Worm (Caenorhabditis elegans): ENCODE results near the gene F10E7.6.

The F10E7.6 gene

DNA sequence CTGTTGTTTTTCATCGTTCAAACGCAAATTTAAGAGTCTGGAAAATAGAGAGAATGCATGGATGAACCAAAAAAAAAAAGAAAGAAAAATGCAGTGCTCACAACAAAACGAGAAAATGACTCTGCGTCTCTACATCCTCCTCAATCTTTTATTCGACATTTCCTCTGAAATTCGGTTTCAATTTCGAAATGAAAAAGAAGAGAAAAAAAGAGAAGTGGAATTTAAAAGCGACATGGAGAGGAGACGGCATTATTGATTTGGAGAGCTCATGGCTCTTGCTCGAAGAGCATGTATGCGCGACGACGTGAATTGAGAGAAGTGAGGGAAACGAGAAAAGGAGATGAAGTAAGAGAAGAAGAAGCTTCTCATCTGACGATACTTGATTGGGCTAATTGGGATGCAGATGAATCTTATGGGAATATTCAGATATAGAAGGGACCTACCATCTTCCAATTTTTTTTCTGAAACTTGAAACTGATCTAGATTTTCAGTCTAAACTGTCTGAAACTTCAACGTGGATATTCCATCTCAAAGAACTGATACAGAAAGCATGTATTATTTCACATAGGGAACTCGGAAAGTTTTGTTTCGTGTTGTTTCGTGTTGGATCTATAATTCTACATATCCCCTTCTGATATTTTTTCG is 1.7 kb upstream of the F10E7.6 start:
- peak; percentile 25 for TF ChIP-seq unc-42 (tag; optimal IDR thresholded peaks at IDR 0.05)
- TF ChIP-seq ceh-48 (tag; optimal IDR thresholded peaks at IDR 0.05) = peak; percentile 66
- no peak for TF ChIP-seq sdc-2 (tag; optimal IDR thresholded peaks at IDR 0.05)

DNA sequence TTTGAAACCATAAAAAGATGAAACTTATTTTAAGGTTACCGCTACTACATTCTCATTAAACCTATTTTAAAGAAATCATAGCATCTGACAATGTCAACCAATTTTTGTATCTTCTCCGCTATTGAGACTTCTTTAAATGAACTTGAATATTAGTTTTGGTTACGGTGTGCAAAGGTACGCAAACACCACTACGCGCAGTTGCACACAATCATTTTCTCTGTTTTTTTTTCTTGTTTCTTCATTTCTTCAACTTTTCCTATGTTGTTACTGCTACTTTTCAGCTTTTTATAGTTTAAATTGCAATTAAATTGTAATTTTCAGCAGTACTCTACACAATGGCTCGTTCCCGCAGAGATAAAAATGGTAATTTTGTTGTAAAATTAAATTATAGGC is 1.2 kb upstream of the F10E7.6 start, which contains the start of gene F10E7.5:
Gene F10E7.5 (plus strand): TSS at position 322 of the 393 bp plus-strand sequence.
- TF ChIP-seq unc-42 (tag; optimal IDR thresholded peaks at IDR 0.05) (peak; percentile 77), tbx-7 (tag; optimal IDR thresholded peaks at IDR 0.05) (no peak), pat-9 (tag; optimal IDR thresholded peaks at IDR 0.05) (no peak), nfya-1 (tag; optimal IDR thresholded peaks at IDR 0.05) (peak; percentile 45), ceh-30 (tag; optimal IDR thresholded peaks at IDR 0.05) (peak; percentile 21), unc-55 (GFP tag; optimal IDR thresholded peaks at IDR 0.05) (peak; percentile 43), lin-11 (tag; optimal IDR thresholded peaks at IDR 0.05) (no peak), ahr-1 (tag; optimal IDR thresholded peaks at IDR 0.05) (no peak)

DNA sequence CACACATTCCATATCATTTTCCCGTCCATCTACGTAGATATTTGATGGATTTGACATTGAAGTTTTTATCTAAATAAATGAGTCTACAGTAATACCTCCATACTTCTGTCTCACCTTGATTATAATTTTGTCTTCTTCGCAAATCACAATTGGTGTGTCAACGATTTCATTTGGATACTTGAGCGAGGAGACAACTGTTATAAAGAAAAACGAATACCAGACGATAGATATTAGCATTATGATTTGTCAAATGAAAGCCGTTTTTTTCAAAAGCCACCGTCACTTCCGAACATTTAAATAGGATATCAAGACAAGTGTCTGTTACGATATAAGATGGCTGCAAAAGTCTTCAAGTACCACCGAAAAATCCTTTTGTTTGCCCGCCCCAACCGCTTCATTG is 2.8 kb downstream of the F10E7.6 start, which contains the start of gene cutl-5:
Gene cutl-5 (minus strand): TSS at position 269 of the 400 bp plus-strand sequence.
- TF ChIP-seq hlh-15 (tag; optimal IDR thresholded peaks at IDR 0.05) (no peak), rnt-1 (tag; optimal IDR thresholded peaks at IDR 0.05) (no peak), ahr-1 (tag; optimal IDR thresholded peaks at IDR 0.05) (no peak), ref-2 (tag; optimal IDR thresholded peaks at IDR 0.05) (no peak), che-1 (tag; optimal IDR thresholded peaks at IDR 0.05) (no peak), ceh-34 (tag; optimal IDR thresholded peaks at IDR 0.05) (no peak), F13H6.1 (tag; optimal IDR thresholded peaks at IDR 0.05) (no peak), hlh-13 (GFP tag; optimal IDR thresholded peaks at IDR 0.05) (no peak), nhr-11 (tag; optimal IDR thresholded peaks at IDR 0.05) (no peak), Y22D7AL.16 (tag; optimal IDR thresholded peaks at IDR 0.05) (no peak)

DNA sequence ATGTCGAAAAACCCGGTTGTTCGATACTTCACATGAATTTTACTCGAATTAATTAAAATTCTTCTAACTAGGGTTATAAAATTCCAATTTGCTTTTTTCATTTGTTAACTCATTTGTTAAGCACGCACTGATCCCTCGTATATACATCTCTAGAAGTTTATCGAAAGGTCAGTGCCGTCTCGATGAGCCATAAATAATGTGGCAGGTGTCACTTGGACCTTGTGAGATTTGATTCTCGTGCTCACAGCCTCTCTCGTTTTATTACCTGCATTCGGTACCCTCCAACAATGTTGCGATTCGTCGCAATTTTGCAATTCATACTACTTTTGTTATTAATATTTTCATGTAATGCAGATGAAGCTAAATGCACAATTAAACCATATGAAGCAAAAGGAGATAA is 3.5 kb downstream of the F10E7.6 start, which contains the start of gene spon-1:
Gene spon-1 (plus strand): TSS at position 208 of the 400 bp plus-strand sequence.
- TF ChIP-seq ceh-24 (tag; optimal IDR thresholded peaks at IDR 0.05) (no peak), unc-55 (GFP tag; optimal IDR thresholded peaks at IDR 0.05) (peak; percentile 54)

DNA sequence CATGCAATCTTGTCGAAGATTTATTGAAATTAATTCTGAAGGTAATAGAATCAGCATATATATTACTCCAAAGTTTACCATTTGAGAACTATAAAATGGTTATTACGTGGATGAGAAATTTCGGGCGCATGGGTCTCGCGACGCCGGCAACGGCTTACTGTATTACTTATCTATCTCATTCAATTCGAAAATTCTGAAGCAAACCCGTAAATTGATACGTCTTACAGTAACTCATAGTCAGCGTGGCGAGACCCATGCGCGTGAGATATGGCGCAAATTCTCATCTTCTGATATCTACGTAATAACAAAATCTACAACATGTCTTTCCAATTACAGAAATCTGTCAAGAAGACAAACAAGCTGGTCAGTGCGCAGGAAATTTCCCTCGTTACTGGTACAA is 6.6 kb downstream of the F10E7.6 start:
- TF ChIP-seq unc-86 (tag; optimal IDR thresholded peaks at IDR 0.05) (no peak), ets-4 (tag; optimal IDR thresholded peaks at IDR 0.05) (no peak), unc-55 (GFP tag; optimal IDR thresholded peaks at IDR 0.05) (no peak), ref-2 (tag; optimal IDR thresholded peaks at IDR 0.05) (no peak), lim-6 (tag; optimal IDR thresholded peaks at IDR 0.05) (no peak), ahr-1 (tag; optimal IDR thresholded peaks at IDR 0.05) (no peak), sox-4 (tag; optimal IDR thresholded peaks at IDR 0.05) (no peak), pha-4 (tag; optimal IDR thresholded peaks at IDR 0.05) (no peak), nfya-1 (tag; optimal IDR thresholded peaks at IDR 0.05) (no peak), npax-4 (tag; optimal IDR thresholded peaks at IDR 0.05) (no peak), hlh-15 (tag; optimal IDR thresholded peaks at IDR 0.05) (no peak), elt-4 (tag; optimal IDR thresholded peaks at IDR 0.05) (no peak)

DNA sequence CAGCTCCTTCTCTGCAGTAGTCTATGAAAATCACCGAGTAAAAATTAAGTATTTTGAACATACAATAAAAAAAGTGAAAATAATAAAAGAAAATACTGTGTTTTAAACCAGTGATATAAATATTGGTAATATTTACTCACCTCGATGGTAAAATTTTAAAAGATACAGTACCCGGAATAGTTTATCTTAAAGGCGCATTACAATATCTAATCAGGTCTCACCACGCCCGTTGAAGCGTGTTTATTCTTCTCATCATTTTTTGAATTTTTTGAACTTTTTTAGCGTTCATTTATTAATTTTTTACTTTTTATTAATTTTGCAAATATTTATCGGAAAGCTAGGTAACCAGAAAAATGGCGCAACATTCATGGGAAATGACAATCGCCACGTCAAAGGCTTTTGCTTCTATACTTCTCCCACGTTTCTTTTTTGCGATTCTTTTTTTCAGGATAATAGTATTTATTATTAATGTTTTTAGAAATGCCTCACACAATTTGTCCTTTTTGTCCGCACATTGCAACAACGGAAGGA is 8.9 kb downstream of the F10E7.6 start, which contains the start of gene F10E7.2:
Gene F10E7.2 (plus strand): TSS at position 481 of the 531 bp plus-strand sequence.
- TF ChIP-seq lim-6 (tag; optimal IDR thresholded peaks at IDR 0.05) (no peak), fkh-6 (tag; optimal IDR thresholded peaks at IDR 0.05) (no peak), tbx-2 (tag; optimal IDR thresholded peaks at IDR 0.05) (no peak), ztf-16 (tag; optimal IDR thresholded peaks at IDR 0.05) (no peak), elt-4 (tag; optimal IDR thresholded peaks at IDR 0.05) (no peak), che-1 (tag; optimal IDR thresholded peaks at IDR 0.05) (no peak), sox-4 (tag; optimal IDR thresholded peaks at IDR 0.05) (no peak), dve-1 (tag; optimal IDR thresholded peaks at IDR 0.05) (no peak), ceh-2 (tag; optimal IDR thresholded peaks at IDR 0.05) (no peak), ceh-48 (tag; optimal IDR thresholded peaks at IDR 0.05) (no peak), lin-11 (tag; optimal IDR thresholded peaks at IDR 0.05) (no peak), ceh-18 (tag; optimal IDR thresholded peaks at IDR 0.05) (no peak), ets-4 (tag; optimal IDR thresholded peaks at IDR 0.05) (no peak), Y22D7AL.16 (tag; optimal IDR thresholded peaks at IDR 0.05) (no peak), K09A11.1 (tag; optimal IDR thresholded peaks at IDR 0.05; ENCODE audit: insufficient read depth) (no peak), ceh-30 (tag; optimal IDR thresholded peaks at IDR 0.05) (no peak), pha-2 (tag; optimal IDR thresholded peaks at IDR 0.05) (no peak), unc-42 (tag; optimal IDR thresholded peaks at IDR 0.05) (no peak)

All from whole organism, late embryonic.